Worm (Caenorhabditis elegans) whole organism, L1 larva: ENCODE results near the gene samp-1.

Source experiments
- C04F5.9 ChIP-seq: sonication (generic microtip); optimal IDR thresholded peaks from 2 replicates; lab custom pipeline; 2016; ENCODE audit warnings: missing genetic modification characterization, missing compliant biosample characterization
- snpc-4 ChIP-seq: fragments of 150-350 bp; optimal IDR thresholded peaks from 2 replicates; lab custom pipeline; 2014; ENCODE audit warnings: missing biosample characterization, missing genetic modification characterization

DNA sequence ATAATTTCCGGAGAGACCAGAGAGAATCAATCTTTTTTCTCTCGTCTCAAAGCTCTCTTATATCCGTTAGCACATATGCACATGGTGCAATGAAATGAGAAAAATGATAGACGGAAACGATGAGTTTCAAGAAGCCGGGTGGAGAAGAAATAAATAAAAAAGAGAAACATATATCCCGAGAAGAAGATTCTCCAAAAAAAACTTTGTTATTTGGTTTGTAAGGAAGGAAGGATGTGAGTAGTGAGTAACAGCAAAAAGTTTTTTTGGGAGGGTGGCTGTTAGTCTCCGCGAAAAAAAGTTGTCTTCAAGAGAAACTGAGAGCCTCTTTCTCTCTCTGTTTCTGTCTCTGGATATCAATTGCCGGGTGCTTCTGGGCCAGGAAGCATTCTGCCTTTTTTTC is 14.0 kb downstream of the samp-1 start:
- no peak for TF ChIP-seq C04F5.9 (tag; lab: Kevin White, UChicago)
- no peak for TF ChIP-seq snpc-4 (tag; lab: Kevin White, UChicago)
